Worm (Caenorhabditis elegans): ENCODE results near the gene nhr-281.

- no peak for TF ChIP-seq rpc-1 (optimal IDR thresholded peaks at IDR 0.05)
- no peak for TF ChIP-seq rpc-1 (tag; optimal IDR thresholded peaks at IDR 0.05)
- no peak for TF ChIP-seq unc-130 (GFP tag; optimal IDR thresholded peaks at IDR 0.05)
- TF ChIP-seq pbrm-1 (GFP tag; IDR thresholded peaks at IDR 0.05), result no peak
- no peak for TF ChIP-seq Y53F4B.3 (GFP tag; IDR thresholded peaks at IDR 0.05)
- no peak for TF ChIP-seq mes-4 (tag; optimal IDR thresholded peaks at IDR 0.05)
Observed at ce11 chrX:14113347-14113746, at the start of gene nhr-281.

Measured in whole organism, young adult.